Fruit fly (Drosophila melanogaster) whole organism, embryonic: ENCODE results near the gene Hgsnat.

Experiments used
- Abd-B ChIP-seq: fragments of 200-800 bp; sonication (Bioruptor generic); optimal IDR thresholded peaks from 2 replicates; lab custom pipeline; 2018; ENCODE audit warnings: missing biosample characterization, mild to moderate bottlenecking, missing genetic modification characterization, moderate library complexity
- Blimp-1 ChIP-seq: fragments of 200-800 bp; sonication (Bioruptor generic); optimal IDR thresholded peaks from 3 replicates; lab custom pipeline; 2018; ENCODE audit warnings: missing biosample characterization, missing genetic modification characterization, mild to moderate bottlenecking, moderate library complexity, missing genetic modification reagents
- Bteb2 ChIP-seq: fragments of 200-800 bp; sonication (Bioruptor generic); optimal IDR thresholded peaks from 2 replicates; lab custom pipeline; 2016; ENCODE audit warnings: missing biosample characterization, missing genetic modification characterization
- CG1024 ChIP-seq: fragments of 200-800 bp; sonication (Bioruptor generic); IDR thresholded peaks from 2 replicates; pipeline ENCODE4 v1.3.6; 2022; ENCODE audit warnings: missing biosample characterization, missing genetic modification characterization
- CG10431 ChIP-seq: fragments of 200-800 bp; sonication (Bioruptor generic); optimal IDR thresholded peaks from 3 replicates; lab custom pipeline; 2018; ENCODE audit warnings: missing biosample characterization, mild to moderate bottlenecking, missing genetic modification characterization
- CG12155 ChIP-seq: fragments of 200-800 bp; sonication (Bioruptor generic); optimal IDR thresholded peaks from 3 replicates; lab custom pipeline; 2016; ENCODE audit warnings: missing biosample characterization, missing genetic modification characterization
- CG12219 ChIP-seq: fragments of 200-800 bp; sonication (Bioruptor generic); optimal IDR thresholded peaks from 3 replicates; lab custom pipeline; 2018; ENCODE audit warnings: missing biosample characterization, mild to moderate bottlenecking, missing genetic modification characterization
- CG1529 ChIP-seq: fragments of 200-800 bp; sonication (Bioruptor generic); optimal IDR thresholded peaks from 3 replicates; lab custom pipeline; 2018; ENCODE audit warnings: missing biosample characterization, missing genetic modification characterization
- CG1603 ChIP-seq: fragments of 200-800 bp; sonication (Bioruptor generic); optimal IDR thresholded peaks from 2 replicates; lab custom pipeline; 2019; ENCODE audit warnings: missing biosample characterization, mild to moderate bottlenecking, missing genetic modification characterization, moderate library complexity
- CG18262 ChIP-seq: fragments of 200-800 bp; optimal IDR thresholded peaks from 3 replicates; lab custom pipeline; 2019; ENCODE audit warnings: missing biosample characterization, mild to moderate bottlenecking, missing genetic modification characterization, moderate library complexity
- CG2116 ChIP-seq: fragments of 200-800 bp; sonication (Bioruptor generic); optimal IDR thresholded peaks from 3 replicates; lab custom pipeline; 2018; ENCODE audit warnings: missing biosample characterization, mild to moderate bottlenecking, missing genetic modification characterization
- CG31441 ChIP-seq: fragments of 200-800 bp; sonication (Bioruptor generic); IDR thresholded peaks from 2 replicates; pipeline ENCODE4 v1.3.6; 2022; ENCODE audit warnings: missing biosample characterization, missing genetic modification characterization
- CG3163 ChIP-seq: fragments of 200-800 bp; sonication (Bioruptor generic); optimal IDR thresholded peaks from 3 replicates; lab custom pipeline; 2016; ENCODE audit warnings: missing biosample characterization, missing genetic modification characterization
- CG32532 ChIP-seq: fragments of 200-800 bp; sonication (Bioruptor generic); IDR thresholded peaks from 2 replicates; pipeline ENCODE4 v1.3.6; 2022; ENCODE audit warnings: missing biosample characterization, missing genetic modification characterization
- CG4328 ChIP-seq: fragments of 200-800 bp; sonication (Bioruptor generic); optimal IDR thresholded peaks from 3 replicates; lab custom pipeline; 2017; ENCODE audit warnings: missing biosample characterization, missing genetic modification reagents, missing genetic modification characterization
- CG4404 ChIP-seq: fragments of 200-800 bp; sonication (Bioruptor generic); IDR thresholded peaks from 2 replicates; pipeline ENCODE4 v1.3.6; 2022; ENCODE audit warnings: missing biosample characterization, missing genetic modification characterization
- CG4424 ChIP-seq: fragments of 200-800 bp; sonication (Bioruptor generic); optimal IDR thresholded peaks from 3 replicates; lab custom pipeline; 2016; ENCODE audit warnings: missing biosample characterization, missing genetic modification characterization
- CG7357 ChIP-seq: fragments of 200-800 bp; sonication (Bioruptor generic); IDR thresholded peaks from 3 replicates; pipeline ENCODE4 v1.3.6; 2022; ENCODE audit warnings: missing biosample characterization, missing genetic modification characterization
- CG8388 ChIP-seq: fragments of 200-800 bp; sonication (Bioruptor generic); optimal IDR thresholded peaks from 2 replicates; lab custom pipeline; 2019; ENCODE audit warnings: missing biosample characterization, mild to moderate bottlenecking, missing genetic modification characterization, moderate library complexity
- Drgx ChIP-seq: fragments of 200-800 bp; sonication (Bioruptor generic); IDR thresholded peaks from 2 replicates; pipeline ENCODE4 v1.3.6; 2022; ENCODE audit warnings: missing biosample characterization, missing genetic modification characterization
- Fer1 ChIP-seq: fragments of 200-800 bp; sonication (Bioruptor generic); optimal IDR thresholded peaks from 2 replicates; lab custom pipeline; 2017; ENCODE audit warnings: missing biosample characterization, mild to moderate bottlenecking, missing genetic modification characterization
- Gug ChIP-seq: fragments of 200-800 bp; sonication (Bioruptor generic); IDR thresholded peaks from 4 replicates; pipeline ENCODE4 v1.3.6; 2022; ENCODE audit warnings: missing biosample characterization, missing genetic modification characterization
- HLHmδ ChIP-seq: fragments of 200-800 bp; sonication (Bioruptor generic); optimal IDR thresholded peaks from 2 replicates; lab custom pipeline; 2018; ENCODE audit warnings: missing biosample characterization, mild to moderate bottlenecking, missing genetic modification characterization, moderate library complexity
- Hmr ChIP-seq: fragments of 200-800 bp; sonication (Bioruptor generic); optimal IDR thresholded peaks from 3 replicates; lab custom pipeline; 2017; ENCODE audit warnings: mild to moderate bottlenecking, missing biosample characterization, missing genetic modification reagents, missing genetic modification characterization
- Hr51 ChIP-seq, 2 experiments: fragments of 200-800 bp; sonication (Bioruptor generic); optimal IDR thresholded peaks; 2 replicates in 1 of 2; 3 replicates in 1 of 2; lab custom pipeline; 2016 to 2018; ENCODE audit warnings: missing biosample characterization in 2 of 2, missing genetic modification characterization in 2 of 2, mild to moderate bottlenecking in 1 of 2, moderate library complexity in 1 of 2
- Hr78 ChIP-seq, 2 experiments: fragments of 200-800 bp in 1 of 2; fragments of >200 bp in 1 of 2; sonication (Bioruptor generic) in 1 of 2; optimal IDR thresholded peaks; 2 replicates each; lab custom pipeline; 2017 to 2019; ENCODE audit warnings: missing biosample characterization in 2 of 2, missing genetic modification characterization in 2 of 2, mild to moderate bottlenecking in 1 of 2, moderate library complexity in 1 of 2
- Jarid2 ChIP-seq: fragments of 200-800 bp; sonication (Bioruptor generic); optimal IDR thresholded peaks from 3 replicates; lab custom pipeline; 2017; ENCODE audit warnings: mild to moderate bottlenecking, missing biosample characterization, missing genetic modification reagents, missing genetic modification characterization
- MESR4 ChIP-seq: fragments of 200-800 bp; sonication (Bioruptor generic); optimal IDR thresholded peaks from 2 replicates; lab custom pipeline; 2018; ENCODE audit warnings: missing biosample characterization, mild to moderate bottlenecking, missing genetic modification characterization, moderate library complexity
- Opbp ChIP-seq: fragments of 200-800 bp; sonication (Bioruptor generic); IDR thresholded peaks from 3 replicates; pipeline ENCODE4 v1.3.6; 2022; ENCODE audit warnings: missing biosample characterization, missing genetic modification characterization; ENCODE audit not compliant: partially characterized antibody
- Sox102F ChIP-seq: fragments of 200-800 bp; sonication (Bioruptor generic); optimal IDR thresholded peaks from 2 replicates; lab custom pipeline; 2018; ENCODE audit warnings: missing biosample characterization, mild to moderate bottlenecking, missing genetic modification characterization, moderate library complexity
- Sry-δ ChIP-seq: fragments of 200-800 bp; sonication (Bioruptor generic); optimal IDR thresholded peaks from 2 replicates; lab custom pipeline; 2016; ENCODE audit warnings: missing biosample characterization, missing genetic modification characterization
- Ssrp ChIP-seq: fragments of 200-800 bp; sonication (Bioruptor generic); optimal IDR thresholded peaks from 2 replicates; lab custom pipeline; 2018; ENCODE audit warnings: missing biosample characterization, mild to moderate bottlenecking, missing genetic modification characterization, moderate library complexity
- Xbp1 ChIP-seq: fragments of 200-800 bp; sonication (Bioruptor generic); optimal IDR thresholded peaks from 3 replicates; lab custom pipeline; 2016; ENCODE audit warnings: missing biosample characterization, mild to moderate bottlenecking, missing genetic modification characterization
- Xrp1 ChIP-seq: fragments of 200-800 bp; sonication (Bioruptor generic); IDR thresholded peaks from 2 replicates; pipeline ENCODE4 v1.3.6; 2022; ENCODE audit warnings: missing biosample characterization, missing genetic modification characterization
- ac ChIP-seq: fragments of 200-800 bp; sonication (Bioruptor generic); optimal IDR thresholded peaks from 3 replicates; lab custom pipeline; 2017; ENCODE audit warnings: missing biosample characterization, mild to moderate bottlenecking, missing genetic modification characterization
- br ChIP-seq: fragments of >200 bp; optimal IDR thresholded peaks from 2 replicates; lab custom pipeline; 2017
- chn ChIP-seq: fragments of 200-800 bp; sonication (Bioruptor generic); optimal IDR thresholded peaks from 2 replicates; lab custom pipeline; 2016; ENCODE audit warnings: missing biosample characterization, missing genetic modification characterization
- ci ChIP-seq: fragments of 200-800 bp; sonication (Bioruptor generic); IDR thresholded peaks from 3 replicates; pipeline ENCODE4 v1.3.6; 2022; ENCODE audit warnings: missing biosample characterization, missing genetic modification characterization
- crp ChIP-seq, 2 experiments: fragments of 200-800 bp; sonication (Bioruptor generic); optimal IDR thresholded peaks; 2 replicates in 1 of 2; 3 replicates in 1 of 2; lab custom pipeline; 2017; ENCODE audit warnings: missing biosample characterization in 2 of 2, missing genetic modification characterization in 2 of 2, mild to moderate bottlenecking in 1 of 2, moderate library complexity in 1 of 2
- dati ChIP-seq: fragments of 200-800 bp; sonication (Bioruptor generic); IDR thresholded peaks from 2 replicates; pipeline ENCODE4 v1.3.6; 2022; ENCODE audit warnings: missing biosample characterization, missing genetic modification characterization
- esg ChIP-seq: fragments of 200-800 bp; sonication (Bioruptor generic); conservative IDR thresholded peaks from 2 replicates; pipeline ENCODE4 v1.3.6; 2022; ENCODE audit warnings: missing biosample characterization, missing genetic modification characterization
- fu2 ChIP-seq: fragments of 200-800 bp; sonication (Bioruptor generic); optimal IDR thresholded peaks from 2 replicates; lab custom pipeline; 2016; ENCODE audit warnings: missing biosample characterization, missing genetic modification characterization
- klu ChIP-seq: fragments of 200-800 bp; sonication (Bioruptor generic); IDR thresholded peaks from 2 replicates; pipeline ENCODE4 v1.3.6; 2022; ENCODE audit warnings: missing biosample characterization, missing genetic modification characterization
- lmd ChIP-seq: fragments of 200-800 bp; sonication (Bioruptor generic); IDR thresholded peaks from 2 replicates; pipeline ENCODE4 v1.3.6; 2022; ENCODE audit warnings: missing biosample characterization, missing genetic modification characterization
- nmo ChIP-seq: fragments of 200-800 bp; sonication (Bioruptor generic); optimal IDR thresholded peaks from 2 replicates; lab custom pipeline; 2018; ENCODE audit warnings: missing biosample characterization, mild to moderate bottlenecking, missing genetic modification characterization, moderate library complexity
- otp ChIP-seq: fragments of 200-800 bp; sonication (Bioruptor generic); IDR thresholded peaks from 3 replicates; pipeline ENCODE4, ENCODE4 v1.3.6; 2022; ENCODE audit warnings: missing biosample characterization, missing genetic modification characterization
- sima ChIP-seq: fragments of 200-800 bp; sonication (Bioruptor generic); optimal IDR thresholded peaks from 2 replicates; lab custom pipeline; 2016; ENCODE audit warnings: missing biosample characterization, missing genetic modification characterization
- slbo ChIP-seq: fragments of 200-800 bp; sonication (Bioruptor generic); IDR thresholded peaks from 2 replicates; pipeline ENCODE4 v1.3.6; 2022; ENCODE audit warnings: missing biosample characterization, missing genetic modification characterization
- tgo ChIP-seq: fragments of 200-800 bp; sonication (Bioruptor generic); IDR thresholded peaks from 3 replicates; pipeline ENCODE4 v1.3.6; 2022; ENCODE audit warnings: missing biosample characterization, missing genetic modification characterization
- tll ChIP-seq, 2 experiments: fragments of 200-800 bp in 1 of 2; fragments of >200 bp in 1 of 2; sonication (Bioruptor generic) in 1 of 2; optimal IDR thresholded peaks; 2 replicates each; lab custom pipeline; 2017 to 2019; ENCODE audit warnings: missing biosample characterization in 2 of 2, missing genetic modification characterization in 2 of 2, mild to moderate bottlenecking in 1 of 2, moderate library complexity in 1 of 2
- twi ChIP-seq: fragments of 200-800 bp; optimal IDR thresholded peaks from 2 replicates; lab custom pipeline; 2019; ENCODE audit warnings: missing biosample characterization, mild to moderate bottlenecking, missing genetic modification characterization, moderate library complexity

Hgsnat gene

DNA sequence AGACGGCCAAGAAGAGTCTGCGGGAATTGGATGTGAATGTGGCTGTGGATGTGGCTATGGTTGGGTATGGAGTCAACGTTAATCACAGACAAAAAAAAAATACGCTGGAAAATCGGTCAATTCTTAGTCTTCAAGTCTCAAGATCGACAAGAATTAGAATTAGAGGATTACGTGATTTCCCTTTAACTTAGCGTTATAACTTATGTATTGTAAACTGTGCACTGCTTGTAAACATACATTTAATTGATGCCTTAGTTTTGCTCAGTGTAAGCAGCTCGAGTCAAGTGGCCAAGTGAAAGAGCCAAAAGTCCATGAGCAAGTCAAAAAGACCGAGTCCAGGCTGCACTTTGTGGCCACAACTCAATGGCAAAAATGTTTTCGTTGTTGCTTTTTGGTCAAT lies 51.4 kb downstream of the Hgsnat start (continued):
- peak; percentile 1 to 80 for TF ChIP-seq tll (GFP tag; optimal IDR thresholded peaks at IDR 0.05; lab: Kevin White, UChicago)
- no peak for TF ChIP-seq Jarid2 (GFP tag; lab: Kevin White, UChicago)
- TF ChIP-seq Sry-δ (GFP tag; lab: Kevin White, UChicago): no peak
- TF ChIP-seq Ssrp (tag; lab: Kevin White, UChicago): no peak
- peak; percentile 61; the same call in 1 of the 2 replicates for TF ChIP-seq Xrp1 (GFP tag; lab: Robert Waterston, UW)
- no peak for TF ChIP-seq CG1529 (GFP tag; lab: Kevin White, UChicago)
- no peak for TF ChIP-seq Opbp (GFP tag; lab: Robert Waterston, UW)
- no peak for TF ChIP-seq CG10431 (GFP tag; lab: Kevin White, UChicago)
- no peak for TF ChIP-seq CG4328 (GFP tag; lab: Kevin White, UChicago)
- peak; percentile 28 for TF ChIP-seq Blimp-1
- TF ChIP-seq Hr78 (GFP tag; optimal IDR thresholded peaks at IDR 0.05; lab: Kevin White, UChicago): no peak
- no peak for TF ChIP-seq CG4424 (GFP tag; lab: Kevin White, UChicago)
- no peak for TF ChIP-seq Fer1
- TF ChIP-seq CG7357: no peak
- no peak for TF ChIP-seq tgo (GFP tag; lab: Robert Waterston, UW)
- no peak for TF ChIP-seq dati (GFP tag; lab: Robert Waterston, UW)
- no peak for TF ChIP-seq CG12155 (GFP tag; lab: Kevin White, UChicago)
- peak; percentile 27 for TF ChIP-seq chn (GFP tag; lab: Kevin White, UChicago)
- no peak; the same call in 1 of the 2 replicates for TF ChIP-seq esg (GFP tag; lab: Robert Waterston, UW)
- no peak for TF ChIP-seq fu2 (GFP tag; lab: Kevin White, UChicago)
- no peak for TF ChIP-seq klu (GFP tag; lab: Robert Waterston, UW)
- TF ChIP-seq crp (GFP tag; optimal IDR thresholded peaks at IDR 0.05; lab: Kevin White, UChicago): no peak
- peak; percentile 41 for TF ChIP-seq CG31441 (GFP tag; lab: Robert Waterston, UW)
- peak; percentile 20 for TF ChIP-seq CG18262 (tag; lab: Kevin White, UChicago)
- TF ChIP-seq CG4404 (GFP tag; lab: Robert Waterston, UW): peak; percentile 55
- TF ChIP-seq MESR4 (GFP tag; lab: Kevin White, UChicago): no peak
- TF ChIP-seq Hr51 (GFP tag; optimal IDR thresholded peaks at IDR 0.05; lab: Kevin White, UChicago): peak in 1 of 2 experiments; percentile 23
- TF ChIP-seq Sox102F (GFP tag; lab: Kevin White, UChicago): peak; percentile 36
- TF ChIP-seq Xbp1: no peak
- TF ChIP-seq Hmr: no peak
- no peak for TF ChIP-seq nmo (GFP tag; lab: Kevin White, UChicago)
- peak; percentile 76 for TF ChIP-seq Drgx (GFP tag; lab: Robert Waterston, UW)
- TF ChIP-seq CG8388: peak; percentile 24
- peak; percentile 49 for TF ChIP-seq CG1603
- no peak for TF ChIP-seq twi (tag; lab: Kevin White, UChicago)
- no peak for TF ChIP-seq Abd-B (GFP tag; lab: Kevin White, UChicago)
- no peak for TF ChIP-seq sima
- no peak for TF ChIP-seq br
- no peak for TF ChIP-seq CG3163 (GFP tag; lab: Kevin White, UChicago)
- TF ChIP-seq HLHmδ (GFP tag; lab: Kevin White, UChicago): no peak
- no peak for TF ChIP-seq CG2116
- TF ChIP-seq CG32532 (GFP tag; lab: Robert Waterston, UW): no peak
- peak; percentile 13 for TF ChIP-seq CG12219 (GFP tag; lab: Kevin White, UChicago)
- no peak for TF ChIP-seq Bteb2 (GFP tag; lab: Kevin White, UChicago)
- no peak for TF ChIP-seq slbo (GFP tag; lab: Robert Waterston, UW)
- no peak for TF ChIP-seq ac (GFP tag; lab: Kevin White, UChicago)
- TF ChIP-seq ci (GFP tag; lab: Robert Waterston, UW): 0 out of 3 replicates have a peak, but pooled peaks have one; percentile 7
- TF ChIP-seq CG1024: no peak
- no peak; the same call in 3 of the 4 replicates for TF ChIP-seq Gug
- TF ChIP-seq otp (GFP tag; lab: Robert Waterston, UW): 0 out of 3 replicates have a peak, but pooled peaks have one; percentile 26
- TF ChIP-seq lmd (GFP tag; lab: Robert Waterston, UW): no peak; the same call in 1 of the 2 replicates
